Fruit fly (Drosophila melanogaster): ENCODE results near the gene pdm2.

DNA sequence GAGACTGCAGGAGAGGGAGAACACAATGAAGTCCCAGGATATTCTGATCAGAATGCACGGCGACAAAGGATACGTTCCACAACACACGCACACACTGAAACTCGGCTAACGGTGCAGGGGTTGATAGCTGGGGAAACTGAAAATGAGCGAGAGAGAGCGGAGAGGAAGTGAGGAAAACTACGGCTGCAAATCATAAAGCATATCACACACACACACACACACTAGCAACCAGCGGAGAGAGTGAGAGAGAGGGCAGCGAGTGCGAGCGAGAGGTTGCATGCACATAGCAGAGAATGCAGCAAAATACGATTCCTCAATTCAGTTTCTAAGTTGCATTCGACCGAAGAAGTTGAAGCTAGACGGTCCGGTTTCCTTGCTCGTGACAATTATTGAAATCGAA lies 21.3 kb downstream of the pdm2 start:
- no peak for TF ChIP-seq Sin3A (optimal IDR thresholded peaks at IDR 0.05)
- no peak for TF ChIP-seq Myc (optimal IDR thresholded peaks at IDR 0.05)

Measured in Kc167 (cell line).